Fruit fly (Drosophila melanogaster) whole organism, embryonic: ENCODE results near the gene gry.

Experiments used
- CG16779 ChIP-seq: fragments of 200-800 bp; sonication (Bioruptor generic); IDR thresholded peaks from 2 replicates; pipeline ENCODE4 v1.3.6; 2022; ENCODE audit warnings: missing biosample characterization, missing genetic modification characterization
- CG6654 ChIP-seq: fragments of 200-800 bp; sonication (Bioruptor generic); optimal IDR thresholded peaks from 2 replicates; lab custom pipeline; 2017; ENCODE audit warnings: missing biosample characterization, mild to moderate bottlenecking, missing genetic modification characterization
- Gsc ChIP-seq: fragments of 200-800 bp; sonication (Bioruptor generic); IDR thresholded peaks from 2 replicates; pipeline ENCODE4 v1.3.6; 2022; ENCODE audit warnings: missing biosample characterization, missing genetic modification characterization
- HHEX ChIP-seq: fragments of 200-800 bp; sonication (Bioruptor generic); optimal IDR thresholded peaks from 3 replicates; lab custom pipeline; 2017; ENCODE audit warnings: missing biosample characterization, mild to moderate bottlenecking, missing genetic modification characterization, missing genetic modification reagents
- h ChIP-seq: fragments of >200 bp; optimal IDR thresholded peaks from 2 replicates; lab custom pipeline; 2017
- insv ChIP-seq, 2 experiments: fragments of 200-800 bp; sonication (Bioruptor generic); optimal IDR thresholded peaks; 3 replicates each; lab custom pipeline; 2016 to 2018; ENCODE audit warnings: missing biosample characterization in 2 of 2, missing genetic modification characterization in 2 of 2

dm6 chr3L:3166200-3166695 is 32.6 kb upstream of the gry start, which contains the start of gene Asciz:
- no peak for TF ChIP-seq insv (GFP tag; optimal IDR thresholded peaks at IDR 0.05; lab: Kevin White, UChicago)
- no peak for TF ChIP-seq HHEX (GFP tag; lab: Kevin White, UChicago)
- TF ChIP-seq CG6654 (GFP tag; lab: Kevin White, UChicago) = no peak
- no peak for TF ChIP-seq Gsc (GFP tag; lab: Robert Waterston, UW)
- TF ChIP-seq CG16779 (GFP tag; lab: Robert Waterston, UW) = no peak
- TF ChIP-seq h (lab: Kevin White, UChicago) = no peak
